Worm (Caenorhabditis elegans): Measurements from ENCODE around the gene fipr-2.

fipr-2 gene

ce11 chrV:12344845-12345244 lies 20.3 kb upstream of the fipr-2 start, which contains the start of gene F23H12.3:
Gene F23H12.3 (plus strand): TSS chrV:12345145.
- TF ChIP-seq pha-4 (tag; optimal IDR thresholded peaks at IDR 0.05), result peak; percentile 32
- no peak for TF ChIP-seq R02D3.7 (tag; optimal IDR thresholded peaks at IDR 0.05)

- TF ChIP-seq mml-1 (tag; optimal IDR thresholded peaks at IDR 0.05) (no peak), nhr-76 (tag; optimal IDR thresholded peaks at IDR 0.05) (no peak), elt-2 (tag; optimal IDR thresholded peaks at IDR 0.05) (no peak), nhr-237 (tag; optimal IDR thresholded peaks at IDR 0.05) (no peak), pqm-1 (tag; optimal IDR thresholded peaks at IDR 0.05) (no peak), ceh-82 (tag; optimal IDR thresholded peaks at IDR 0.05) (no peak), zag-1 (tag; optimal IDR thresholded peaks at IDR 0.05) (no peak)
Observed at ce11 chrV:12345808-12346207, 19.3 kb upstream of the fipr-2 start, which contains the start of gene snb-2. Gene snb-2 (minus strand): TSS chrV:12345908.

ce11 chrV:12347854-12348253 lies 17.3 kb upstream of the fipr-2 start:
- TF ChIP-seq elt-2 (tag; optimal IDR thresholded peaks at IDR 0.05) (peak; percentile 49), nhr-77 (tag; optimal IDR thresholded peaks at IDR 0.05) (no peak), tbx-2 (tag; optimal IDR thresholded peaks at IDR 0.05) (no peak), nhr-28 (tag; optimal IDR thresholded peaks at IDR 0.05) (no peak), ceh-28 (tag; optimal IDR thresholded peaks at IDR 0.05) (peak; percentile 5), pha-4 (tag; optimal IDR thresholded peaks at IDR 0.05) (peak; percentile 13), lsy-12 (tag; optimal IDR thresholded peaks at IDR 0.05) (no peak)

ce11 chrV:12349365-12349764 lies 15.8 kb upstream of the fipr-2 start:
- TF ChIP-seq hmg-11 (tag; optimal IDR thresholded peaks at IDR 0.05) (no peak), nhr-12 (tag; optimal IDR thresholded peaks at IDR 0.05) (no peak), nhr-43 (tag; optimal IDR thresholded peaks at IDR 0.05; ENCODE audit: poor library complexity, severe bottlenecking) (no peak), nhr-23 (tag; optimal IDR thresholded peaks at IDR 0.05) (peak; percentile 19), fkh-10 (GFP tag; optimal IDR thresholded peaks at IDR 0.05) (no peak)

- TF ChIP-seq nhr-67 (tag; optimal IDR thresholded peaks at IDR 0.05) (no peak), egl-27 (tag; optimal IDR thresholded peaks at IDR 0.05) (no peak), egl-5 (tag; optimal IDR thresholded peaks at IDR 0.05) (no peak), elt-1 (tag; optimal IDR thresholded peaks at IDR 0.05) (peak; percentile 78), fkh-10 (GFP tag; optimal IDR thresholded peaks at IDR 0.05) (no peak), R02D3.7 (tag; optimal IDR thresholded peaks at IDR 0.05) (no peak), nhr-23 (tag; optimal IDR thresholded peaks at IDR 0.05) (no peak), nhr-25 (tag; optimal IDR thresholded peaks at IDR 0.05) (peak; percentile 27), mml-1 (tag; optimal IDR thresholded peaks at IDR 0.05) (no peak), nhr-76 (tag; optimal IDR thresholded peaks at IDR 0.05) (no peak), skn-1 (tag; optimal IDR thresholded peaks at IDR 0.05) (no peak), nhr-28 (tag; optimal IDR thresholded peaks at IDR 0.05) (no peak), lin-39 (tag; optimal IDR thresholded peaks at IDR 0.05) (no peak), snpc-4 (tag; optimal IDR thresholded peaks at IDR 0.05) (no peak)
Observed at ce11 chrV:12351842-12352241, 13.3 kb upstream of the fipr-2 start.

- TF ChIP-seq ceh-82 (tag; optimal IDR thresholded peaks at IDR 0.05), result no peak
- TF ChIP-seq nfya-1 (tag; optimal IDR thresholded peaks at IDR 0.05; ENCODE audit: insufficient read depth), result no peak
- no peak for TF ChIP-seq ztf-4 (tag; optimal IDR thresholded peaks at IDR 0.05)
- TF ChIP-seq fkh-2 (tag; optimal IDR thresholded peaks at IDR 0.05), result no peak
- TF ChIP-seq ceh-16 (tag; optimal IDR thresholded peaks at IDR 0.05), result no peak
- TF ChIP-seq pqm-1 (tag; optimal IDR thresholded peaks at IDR 0.05), result no peak
Observed at ce11 chrV:12352445-12352844, 12.7 kb upstream of the fipr-2 start, which contains the start of gene sqt-3. Gene sqt-3 (plus strand): TSS chrV:12352745.

ce11 chrV:12352881-12353280 lies 12.3 kb upstream of the fipr-2 start:
- no peak for TF ChIP-seq eor-1 (tag; optimal IDR thresholded peaks at IDR 0.05)
- TF ChIP-seq skn-1 (tag; optimal IDR thresholded peaks at IDR 0.05), result no peak
- peak; percentile 51 for TF ChIP-seq ama-1 (optimal IDR thresholded peaks at IDR 0.05)
